Fruit fly (Drosophila melanogaster): ENCODE results near the gene CG6980.

Gene CG6980

DNA sequence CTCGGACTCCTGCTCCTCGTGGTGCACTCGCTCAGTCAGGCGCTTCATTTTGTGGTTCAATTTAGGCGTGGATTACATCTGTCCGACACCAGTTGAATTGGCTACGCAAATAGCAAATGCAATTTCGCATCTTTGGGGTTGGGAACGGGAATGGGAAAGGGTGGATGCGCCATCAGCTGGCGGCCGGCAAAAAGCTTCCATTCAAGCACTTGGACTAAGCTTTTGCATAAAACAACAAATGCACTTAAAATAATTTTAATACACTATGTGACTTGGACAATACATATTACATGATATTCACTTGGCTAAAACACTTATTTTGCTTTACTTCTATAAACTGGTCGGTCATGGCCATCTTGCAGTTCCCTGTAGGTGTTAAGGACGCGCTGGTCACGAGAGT lies 48.7 kb downstream of the CG6980 start, which contains the start of gene HDAC11:
HDAC11 (minus strand) TSS at position 101 of the 400 bp plus-strand sequence.
- no peak for TF ChIP-seq Myc (optimal IDR thresholded peaks at IDR 0.05)
- no peak for TF ChIP-seq h (optimal IDR thresholded peaks at IDR 0.05)
- no peak for TF ChIP-seq Sin3A (optimal IDR thresholded peaks at IDR 0.05)
- no peak for TF ChIP-seq psq (optimal IDR thresholded peaks at IDR 0.05)
- no peak for TF ChIP-seq insv (optimal IDR thresholded peaks at IDR 0.05)
- TF ChIP-seq ttk (optimal IDR thresholded peaks at IDR 0.05), result no peak

DNA sequence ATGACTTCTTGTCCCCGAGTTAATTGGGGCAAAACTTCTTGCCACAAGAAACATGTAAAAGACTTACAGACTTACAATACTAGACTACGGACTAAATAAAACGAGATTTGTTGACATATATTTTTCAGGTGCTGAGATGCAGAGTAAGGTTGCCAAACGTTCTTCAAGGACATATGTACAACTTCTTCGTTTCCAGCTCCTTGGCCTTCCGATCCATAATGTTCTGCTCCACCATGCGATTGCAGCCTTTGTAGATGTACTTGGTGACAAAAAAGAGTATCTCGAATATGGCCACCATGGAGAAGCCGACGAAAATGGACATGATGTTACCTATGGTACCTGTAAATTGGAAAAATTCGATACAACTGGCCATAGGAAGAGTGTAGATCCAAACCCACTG lies 50.0 kb downstream of the CG6980 start, which contains the start of gene CAH4:
CAH4 (minus strand) TSS at position 101 of the 400 bp plus-strand sequence.
- TF ChIP-seq psq (optimal IDR thresholded peaks at IDR 0.05), result no peak
- TF ChIP-seq h (optimal IDR thresholded peaks at IDR 0.05), result no peak
- no peak for TF ChIP-seq insv (optimal IDR thresholded peaks at IDR 0.05)
- TF ChIP-seq Sin3A (optimal IDR thresholded peaks at IDR 0.05), result no peak
- TF ChIP-seq ttk (optimal IDR thresholded peaks at IDR 0.05), result no peak
- no peak for TF ChIP-seq Myc (optimal IDR thresholded peaks at IDR 0.05)

All from Kc167 (cell line).